Fruit fly (Drosophila melanogaster) whole organism, embryonic: ENCODE measurements around the gene CG46523.

ENCODE experiments used
- Asciz ChIP-seq: fragments of 200-800 bp; sonication (Bioruptor generic); optimal IDR thresholded peaks from 2 replicates; lab custom pipeline; 2017; ENCODE audit warnings: missing biosample characterization, mild to moderate bottlenecking, missing genetic modification characterization, missing genetic modification reagents
- Awh ChIP-seq: fragments of 200-800 bp; sonication (Bioruptor generic); IDR thresholded peaks from 2 replicates; pipeline ENCODE4, ENCODE4 v1.3.6; 2022; ENCODE audit warnings: missing biosample characterization, missing genetic modification characterization
- CG10321 ChIP-seq: fragments of 200-800 bp; sonication (Bioruptor generic); IDR thresholded peaks from 2 replicates; pipeline ENCODE4 v1.3.6; 2022; ENCODE audit warnings: missing biosample characterization, missing genetic modification characterization
- CG1233 ChIP-seq: fragments of 200-800 bp; sonication (Bioruptor generic); optimal IDR thresholded peaks from 4 replicates; lab custom pipeline; 2018; ENCODE audit warnings: missing biosample characterization, mild to moderate bottlenecking, missing genetic modification characterization
- CG16863 ChIP-seq: fragments of 200-800 bp; sonication (Bioruptor generic); optimal IDR thresholded peaks from 3 replicates; lab custom pipeline; 2016; ENCODE audit warnings: missing biosample characterization, missing genetic modification characterization
- CG17802 ChIP-seq: fragments of 200-800 bp; sonication (Bioruptor generic); optimal IDR thresholded peaks from 2 replicates; lab custom pipeline; 2018; ENCODE audit warnings: missing biosample characterization, mild to moderate bottlenecking, missing genetic modification characterization, moderate library complexity
- CG1792 ChIP-seq: fragments of 200-800 bp; sonication (Bioruptor generic); optimal IDR thresholded peaks from 2 replicates; lab custom pipeline; 2016; ENCODE audit warnings: missing biosample characterization, missing genetic modification characterization
- CG33557 ChIP-seq: fragments of 200-800 bp; sonication (Bioruptor generic); optimal IDR thresholded peaks from 2 replicates; lab custom pipeline; 2019; ENCODE audit warnings: missing biosample characterization, mild to moderate bottlenecking, missing genetic modification characterization, moderate library complexity
- CG3726 ChIP-seq: fragments of 200-800 bp; sonication (Bioruptor generic); IDR thresholded peaks from 3 replicates; pipeline ENCODE4, ENCODE4 v1.3.6; 2022; ENCODE audit warnings: missing biosample characterization, missing genetic modification characterization
- CG4360 ChIP-seq: fragments of 200-800 bp; sonication (Bioruptor generic); IDR thresholded peaks from 2 replicates; pipeline ENCODE4 v1.3.6; 2022; ENCODE audit warnings: missing biosample characterization, missing genetic modification characterization
- CG4730 ChIP-seq: fragments of 200-800 bp; sonication (Bioruptor generic); IDR thresholded peaks from 2 replicates; pipeline ENCODE4 v1.3.6; 2022; ENCODE audit warnings: missing biosample characterization, missing genetic modification characterization
- CG7987 ChIP-seq: fragments of 200-800 bp; sonication (Bioruptor generic); optimal IDR thresholded peaks from 2 replicates; lab custom pipeline; 2018; ENCODE audit warnings: missing biosample characterization, mild to moderate bottlenecking, missing genetic modification characterization, moderate library complexity
- CG8944 ChIP-seq: fragments of 200-800 bp; sonication (Bioruptor generic); optimal IDR thresholded peaks from 3 replicates; lab custom pipeline; 2016; ENCODE audit warnings: missing biosample characterization, missing genetic modification characterization
- CG9609 ChIP-seq: fragments of 200-800 bp; sonication (Bioruptor generic); optimal IDR thresholded peaks from 3 replicates; lab custom pipeline; 2016; ENCODE audit warnings: missing biosample characterization, missing genetic modification characterization
- CTCF ChIP-seq: fragments of 200-800 bp; sonication (Bioruptor generic); optimal IDR thresholded peaks from 2 replicates; lab custom pipeline; 2017; ENCODE audit warnings: missing biosample characterization, mild to moderate bottlenecking, missing genetic modification characterization, moderate library complexity
- Dfd ChIP-seq, 2 experiments: fragments of >200 bp; optimal IDR thresholded peaks; 2 replicates each; lab custom pipeline; 2017; ENCODE audit warnings: missing biosample characterization in 2 of 2, missing genetic modification characterization in 2 of 2
- Dp ChIP-seq: fragments of 200-800 bp; sonication (Bioruptor generic); optimal IDR thresholded peaks from 2 replicates; lab custom pipeline; 2018; ENCODE audit warnings: missing biosample characterization, mild to moderate bottlenecking, missing genetic modification characterization, moderate library complexity
- HLH4C ChIP-seq: fragments of 200-800 bp; sonication (Bioruptor generic); IDR thresholded peaks from 3 replicates; pipeline ENCODE4 v1.3.6; 2022; ENCODE audit warnings: missing biosample characterization, missing genetic modification characterization; ENCODE audit not compliant: partially characterized antibody
- HmgZ ChIP-seq: fragments of 200-800 bp; sonication (Bioruptor generic); optimal IDR thresholded peaks from 2 replicates; lab custom pipeline; 2018; ENCODE audit warnings: missing biosample characterization, mild to moderate bottlenecking, missing genetic modification characterization
- Jarid2 ChIP-seq: fragments of 200-800 bp; sonication (Bioruptor generic); optimal IDR thresholded peaks from 3 replicates; lab custom pipeline; 2017; ENCODE audit warnings: mild to moderate bottlenecking, missing biosample characterization, missing genetic modification reagents, missing genetic modification characterization
- Kr ChIP-seq: fragments of 200-800 bp; sonication (Bioruptor generic); optimal IDR thresholded peaks from 2 replicates; lab custom pipeline; 2017; ENCODE audit warnings: missing biosample characterization, mild to moderate bottlenecking, missing genetic modification characterization
- MESR4 ChIP-seq: fragments of 200-800 bp; sonication (Bioruptor generic); optimal IDR thresholded peaks from 2 replicates; lab custom pipeline; 2018; ENCODE audit warnings: missing biosample characterization, mild to moderate bottlenecking, missing genetic modification characterization, moderate library complexity
- Meics ChIP-seq: fragments of 200-800 bp; sonication (Bioruptor generic); optimal IDR thresholded peaks from 2 replicates; lab custom pipeline; 2017; ENCODE audit warnings: missing biosample characterization, mild to moderate bottlenecking, missing genetic modification characterization
- Nf-YA ChIP-seq: fragments of 200-800 bp; sonication (Bioruptor generic); IDR thresholded peaks from 2 replicates; pipeline ENCODE4 v1.3.6; 2022; ENCODE audit warnings: missing biosample characterization, missing genetic modification characterization
- Sry-β ChIP-seq: fragments of 200-800 bp; sonication (Bioruptor generic); optimal IDR thresholded peaks from 2 replicates; lab custom pipeline; 2018; ENCODE audit warnings: missing biosample characterization, mild to moderate bottlenecking, missing genetic modification characterization, moderate library complexity
- TFAM ChIP-seq: fragments of 200-800 bp; sonication (Bioruptor generic); optimal IDR thresholded peaks from 2 replicates; lab custom pipeline; 2017; ENCODE audit warnings: missing biosample characterization, missing genetic modification characterization, inconsistent platforms
- Trl ChIP-seq, 3 experiments: fragments of >200 bp in 2 of 3; fragments of 200-800 bp in 1 of 3; sonication (Bioruptor generic) in 1 of 3; optimal IDR thresholded peaks; 2 replicates in 1 of 3; 3 replicates in 2 of 3; lab custom pipeline; 2016 to 2017; ENCODE audit warnings: missing biosample characterization in 1 of 3, missing genetic modification characterization in 1 of 3
- YL-1 ChIP-seq: fragments of 200-800 bp; sonication (Bioruptor generic); optimal IDR thresholded peaks from 3 replicates; lab custom pipeline; 2017; ENCODE audit warnings: missing biosample characterization, mild to moderate bottlenecking, missing genetic modification characterization
- btn ChIP-seq: fragments of 200-800 bp; sonication (Bioruptor generic); optimal IDR thresholded peaks from 2 replicates; lab custom pipeline; 2016; ENCODE audit warnings: missing biosample characterization, missing genetic modification characterization
- chinmo ChIP-seq: fragments of 200-800 bp; sonication (Bioruptor generic); IDR thresholded peaks from 4 replicates; pipeline ENCODE4 v1.3.6; 2022; ENCODE audit warnings: missing biosample characterization, missing genetic modification characterization; ENCODE audit not compliant: partially characterized antibody
- ci ChIP-seq: fragments of 200-800 bp; sonication (Bioruptor generic); IDR thresholded peaks from 3 replicates; pipeline ENCODE4 v1.3.6; 2022; ENCODE audit warnings: missing biosample characterization, missing genetic modification characterization
- dati ChIP-seq: fragments of 200-800 bp; sonication (Bioruptor generic); IDR thresholded peaks from 2 replicates; pipeline ENCODE4 v1.3.6; 2022; ENCODE audit warnings: missing biosample characterization, missing genetic modification characterization
- esg ChIP-seq: fragments of 200-800 bp; sonication (Bioruptor generic); conservative IDR thresholded peaks from 2 replicates; pipeline ENCODE4 v1.3.6; 2022; ENCODE audit warnings: missing biosample characterization, missing genetic modification characterization
- fd64A ChIP-seq: fragments of 200-800 bp; sonication (Bioruptor generic); optimal IDR thresholded peaks from 3 replicates; lab custom pipeline; 2018; ENCODE audit warnings: missing biosample characterization, mild to moderate bottlenecking, missing genetic modification characterization
- gce ChIP-seq: fragments of 200-800 bp; sonication (Bioruptor generic); IDR thresholded peaks from 3 replicates; pipeline ENCODE4 v1.3.6; 2022; ENCODE audit warnings: missing biosample characterization, missing genetic modification characterization
- gcm ChIP-seq: fragments of 200-800 bp; sonication (Bioruptor generic); optimal IDR thresholded peaks from 2 replicates; lab custom pipeline; 2019; ENCODE audit warnings: missing biosample characterization, mild to moderate bottlenecking, missing genetic modification characterization, moderate library complexity
- grn ChIP-seq: fragments of 200-800 bp; sonication (Bioruptor generic); optimal IDR thresholded peaks from 3 replicates; lab custom pipeline; 2017; ENCODE audit warnings: missing biosample characterization, missing genetic modification characterization
- jumu ChIP-seq: fragments of 200-800 bp; sonication (Bioruptor generic); optimal IDR thresholded peaks from 3 replicates; lab custom pipeline; 2016; ENCODE audit warnings: missing biosample characterization, missing genetic modification characterization
- klu ChIP-seq: fragments of 200-800 bp; sonication (Bioruptor generic); IDR thresholded peaks from 2 replicates; pipeline ENCODE4 v1.3.6; 2022; ENCODE audit warnings: missing biosample characterization, missing genetic modification characterization
- luna ChIP-seq: fragments of 200-800 bp; sonication (Bioruptor generic); optimal IDR thresholded peaks from 2 replicates; lab custom pipeline; 2016; ENCODE audit warnings: missing biosample characterization, missing genetic modification characterization
- nau ChIP-seq: fragments of 200-800 bp; sonication (Bioruptor generic); optimal IDR thresholded peaks from 3 replicates; lab custom pipeline; 2017; ENCODE audit warnings: missing biosample characterization, mild to moderate bottlenecking, missing genetic modification characterization, missing genetic modification reagents
- pb ChIP-seq: fragments of 200-800 bp; sonication (Bioruptor generic); optimal IDR thresholded peaks from 3 replicates; lab custom pipeline; 2016; ENCODE audit warnings: missing biosample characterization, missing genetic modification characterization
- row ChIP-seq: fragments of 200-800 bp; sonication (Bioruptor generic); IDR thresholded peaks from 3 replicates; pipeline ENCODE4 v1.3.6; 2022; ENCODE audit warnings: missing biosample characterization, missing genetic modification characterization
- sens ChIP-seq: fragments of 200-800 bp; sonication (Bioruptor generic); peaks from one replicate; lab custom pipeline; 2016; ENCODE audit warnings: missing biosample characterization, missing genetic modification characterization
- sens-2 ChIP-seq: fragments of 200-800 bp; sonication (Bioruptor generic); IDR thresholded peaks from 2 replicates; pipeline ENCODE4 v1.3.6; 2022; ENCODE audit warnings: missing biosample characterization, missing genetic modification characterization
- seq ChIP-seq: fragments of 200-800 bp; sonication (Bioruptor generic); IDR thresholded peaks from 2 replicates; pipeline ENCODE4 v1.3.6; 2022; ENCODE audit warnings: missing biosample characterization, missing genetic modification characterization
- sima ChIP-seq: fragments of 200-800 bp; sonication (Bioruptor generic); optimal IDR thresholded peaks from 2 replicates; lab custom pipeline; 2016; ENCODE audit warnings: missing biosample characterization, missing genetic modification characterization
- sob ChIP-seq: fragments of 200-800 bp; sonication (Bioruptor generic); IDR thresholded peaks from 2 replicates; pipeline ENCODE4 v1.3.6; 2022; ENCODE audit warnings: missing biosample characterization, missing genetic modification characterization
- tgo ChIP-seq: fragments of 200-800 bp; sonication (Bioruptor generic); IDR thresholded peaks from 3 replicates; pipeline ENCODE4 v1.3.6; 2022; ENCODE audit warnings: missing biosample characterization, missing genetic modification characterization
- unpg ChIP-seq: fragments of 200-800 bp; sonication (Bioruptor generic); optimal IDR thresholded peaks from 3 replicates; lab custom pipeline; 2018; ENCODE audit warnings: missing biosample characterization, mild to moderate bottlenecking, missing genetic modification characterization, moderate library complexity
- zen2 ChIP-seq: fragments of 200-800 bp; sonication (Bioruptor generic); IDR thresholded peaks from 3 replicates; pipeline ENCODE4 v1.3.6; 2022; ENCODE audit warnings: missing biosample characterization, missing genetic modification characterization; ENCODE audit not compliant: partially characterized antibody

Gene CG46523

dm6 chr3L:1947463-1948126 is 8.7 kb upstream of the CG46523 start, which contains the start of the genes mu2 and Cnb (continued):
- TF ChIP-seq fd64A (GFP tag; lab: Kevin White, UChicago) = no peak
- no peak for TF ChIP-seq luna (GFP tag; lab: Kevin White, UChicago)
- TF ChIP-seq Nf-YA (GFP tag; lab: Robert Waterston, UW) = no peak
- no peak for TF ChIP-seq CG16863 (GFP tag; lab: Kevin White, UChicago)
- TF ChIP-seq unpg (GFP tag; lab: Kevin White, UChicago) = no peak
- no peak for TF ChIP-seq sens-2
- no peak for TF ChIP-seq sima (GFP tag; lab: Kevin White, UChicago)
- no peak for TF ChIP-seq nau (GFP tag; lab: Kevin White, UChicago)
- no peak for TF ChIP-seq Sry-β (GFP tag; lab: Kevin White, UChicago)
- TF ChIP-seq grn (GFP tag; lab: Kevin White, UChicago) = no peak
- peak; percentile 21 for TF ChIP-seq HmgZ
- no peak for TF ChIP-seq CTCF (GFP tag; lab: Kevin White, UChicago)
- no peak for TF ChIP-seq sens (GFP tag; lab: Kevin White, UChicago)
- TF ChIP-seq CG33557 (GFP tag; lab: Kevin White, UChicago) = no peak
- peak; percentile 75; the same call in 2 of the 3 replicates for TF ChIP-seq zen2 (GFP tag; lab: Robert Waterston, UW)
- TF ChIP-seq CG3726 = no peak
- TF ChIP-seq Asciz = no peak
- no peak for TF ChIP-seq CG1792 (GFP tag; lab: Kevin White, UChicago)
- peak; percentile 20 for TF ChIP-seq jumu (GFP tag; lab: Kevin White, UChicago)
- peak; percentile 89 for TF ChIP-seq row (GFP tag; lab: Robert Waterston, UW)
- TF ChIP-seq CG4360 = no peak
- peak; percentile 4 for TF ChIP-seq CG8944
- TF ChIP-seq CG4730 (GFP tag; lab: Robert Waterston, UW) = no peak
- peak; percentile 68 for TF ChIP-seq YL-1 (GFP tag; lab: Kevin White, UChicago)
- TF ChIP-seq tgo = no peak
- TF ChIP-seq sob (GFP tag; lab: Robert Waterston, UW) = no peak
- TF ChIP-seq CG9609 (GFP tag; lab: Kevin White, UChicago) = no peak
- no peak for TF ChIP-seq Trl (optimal IDR thresholded peaks at IDR 0.05; lab: Kevin White, UChicago)
- no peak for TF ChIP-seq Trl (GFP tag; optimal IDR thresholded peaks at IDR 0.05; lab: Kevin White, UChicago)
- TF ChIP-seq CG17802 (tag; lab: Kevin White, UChicago) = no peak
- TF ChIP-seq dati (GFP tag; lab: Robert Waterston, UW) = no peak
- TF ChIP-seq Dfd (GFP tag; optimal IDR thresholded peaks at IDR 0.05; lab: Kevin White, UChicago) = no peak
- peak; percentile 72 for TF ChIP-seq MESR4 (GFP tag; lab: Kevin White, UChicago)
- TF ChIP-seq gcm (GFP tag; lab: Kevin White, UChicago) = no peak
- no peak for TF ChIP-seq seq
- no peak for TF ChIP-seq Meics (GFP tag; lab: Kevin White, UChicago)
- TF ChIP-seq HLH4C = peak; percentile 72
- TF ChIP-seq ci (GFP tag; lab: Robert Waterston, UW) = peak; percentile 40; the same call in 1 of the 3 replicates
- no peak for TF ChIP-seq TFAM (GFP tag; lab: Kevin White, UChicago)
- TF ChIP-seq CG1233 (GFP tag; lab: Kevin White, UChicago) = no peak
- TF ChIP-seq pb (GFP tag; lab: Kevin White, UChicago) = no peak
- TF ChIP-seq CG10321 (GFP tag; lab: Robert Waterston, UW) = 0 out of 2 replicates have a peak, but pooled peaks have one; percentile 32
- no peak for TF ChIP-seq gce (GFP tag; lab: Robert Waterston, UW)
- 0 out of 4 replicates have a peak, but pooled peaks have one; percentile 70 for TF ChIP-seq chinmo
- no peak for TF ChIP-seq CG7987 (GFP tag; lab: Kevin White, UChicago)
- TF ChIP-seq esg (GFP tag; lab: Robert Waterston, UW) = no peak; the same call in 1 of the 2 replicates
- TF ChIP-seq Kr = no peak
- TF ChIP-seq Awh (GFP tag; lab: Robert Waterston, UW) = no peak
- no peak for TF ChIP-seq Jarid2
- TF ChIP-seq Dp (GFP tag; lab: Kevin White, UChicago) = peak; percentile 73
- TF ChIP-seq btn (GFP tag; lab: Kevin White, UChicago) = no peak
- no peak for TF ChIP-seq klu
